Fruit fly (Drosophila melanogaster) S2 (cell line): ENCODE data around the gene mEFTs.

Source experiments
- CG8478 ChIP-seq: fragments of >200 bp; optimal IDR thresholded peaks from 2 replicates; lab custom pipeline; 2018
- CTCF ChIP-seq, 2 experiments: fragments of >200 bp; optimal IDR thresholded peaks; 2 replicates each; lab custom pipeline; 2018

The mEFTs gene

dm6 chr2L:17449608-17450504 is 51.0 kb downstream of the mEFTs start, which contains the start of gene dl:
Gene dl (minus strand): TSS chr2L:17450364.
- TF ChIP-seq CTCF (optimal IDR thresholded peaks at IDR 0.05; lab: Kevin White, UChicago) (no peak), CG8478 (lab: Kevin White, UChicago) (no peak)
